Worm (Caenorhabditis elegans) whole organism, L1 larva: ENCODE data around the gene F46F2.5.
A peak's percentile ranks its signal among the peaks of the same experiment; 100 is the strongest.

Experiments
- ama-1 ChIP-seq: fragments of 150-350 bp; optimal IDR thresholded peaks from 2 replicates; lab custom pipeline; 2014
- blmp-1 ChIP-seq: fragments of 150-350 bp; optimal IDR thresholded peaks from 2 replicates; lab custom pipeline; 2014; ENCODE audit warnings: missing biosample characterization, missing genetic modification characterization

- TF ChIP-seq ama-1 (lab: Kevin White, UChicago) (no peak), blmp-1 (tag; lab: Kevin White, UChicago) (peak; percentile 20)
Measured at ce11 chrX:15312073-15312472, 49.5 kb downstream of the F46F2.5 start.
